Worm (Caenorhabditis elegans) whole organism, L4 larva: ENCODE results near the gene Y71H2AL.4.

ENCODE experiments used
- ceh-82 ChIP-seq: sonication (generic microtip); optimal IDR thresholded peaks from 2 replicates; lab custom pipeline; 2017; ENCODE audit warnings: missing biosample characterization, missing genetic modification characterization
- dmd-6 ChIP-seq: fragments of 200-800 bp; sonication (Bioruptor generic); IDR thresholded peaks from 2 replicates; pipeline ENCODE4 v1.3.6; 2022; ENCODE audit warnings: missing genetic modification reagents, missing genetic modification characterization, missing compliant biosample characterization
- egl-27 ChIP-seq: sonication (generic microtip); optimal IDR thresholded peaks from 3 replicates; lab custom pipeline; 2017; ENCODE audit warnings: missing biosample characterization, missing genetic modification reagents, missing genetic modification characterization
- fos-1 ChIP-seq: fragments of 150-350 bp; optimal IDR thresholded peaks from 2 replicates; lab custom pipeline; 2014; ENCODE audit warnings: missing biosample characterization, missing genetic modification characterization
- mdl-1 ChIP-seq, 2 experiments: fragments of 150-350 bp in 1 of 2; sonication (generic microtip) in 1 of 2; optimal IDR thresholded peaks; 2 replicates each; lab custom pipeline; 2014 to 2017; ENCODE audit warnings: missing biosample characterization in 2 of 2, missing genetic modification characterization in 2 of 2
- mxl-2 ChIP-seq: fragments of 200-800 bp; sonication (Bioruptor generic); conservative IDR thresholded peaks from 2 replicates; pipeline ENCODE4 v1.3.6; 2022; ENCODE audit warnings: missing genetic modification reagents, missing genetic modification characterization, missing compliant biosample characterization
- nhr-11 ChIP-seq: fragments of 150-350 bp; optimal IDR thresholded peaks from 2 replicates; lab custom pipeline; 2014; ENCODE audit warnings: missing biosample characterization, missing genetic modification characterization
- nhr-25 ChIP-seq: sonication (generic microtip); optimal IDR thresholded peaks from 2 replicates; lab custom pipeline; 2017; ENCODE audit warnings: missing genetic modification characterization, mild to moderate bottlenecking, missing compliant biosample characterization, antibody characterized with exemption, moderate library complexity, borderline replicate concordance; ENCODE audit not compliant: insufficient read depth
- tra-1 ChIP-seq: fragments of 200-800 bp; sonication (Bioruptor generic); IDR thresholded peaks from 2 replicates; pipeline ENCODE4 v1.3.6; 2022; ENCODE audit warnings: missing genetic modification reagents, missing genetic modification characterization, missing compliant biosample characterization
- unc-39 ChIP-seq: sonication (generic microtip); optimal IDR thresholded peaks from 2 replicates; lab custom pipeline; 2017; ENCODE audit warnings: missing biosample characterization, missing genetic modification characterization

ce11 chrIII:2681559-2681958 lies 4.6 kb upstream of the Y71H2AL.4 start:
- TF ChIP-seq egl-27 (tag; lab: Kevin White, UChicago), result no peak
- TF ChIP-seq nhr-11 (tag; lab: Kevin White, UChicago), result no peak
- TF ChIP-seq ceh-82, result no peak
- TF ChIP-seq mxl-2 (GFP tag; lab: Robert Waterston, UW), result no peak
- TF ChIP-seq tra-1, result no peak
- no peak for TF ChIP-seq nhr-25 (tag; lab: Kevin White, UChicago)
- no peak for TF ChIP-seq unc-39
- TF ChIP-seq fos-1 (tag; lab: Kevin White, UChicago), result no peak
- TF ChIP-seq mdl-1 (tag; optimal IDR thresholded peaks at IDR 0.05; lab: Kevin White, UChicago), result no peak
- TF ChIP-seq dmd-6 (GFP tag; lab: Robert Waterston, UW), result no peak
